Fruit fly (Drosophila melanogaster) whole organism, embryonic: Measurements from ENCODE around the gene Dh31.

Source experiments
- CG10366 ChIP-seq: fragments of 200-800 bp; sonication (Bioruptor generic); IDR thresholded peaks from 2 replicates; pipeline ENCODE4 v1.3.6; 2022; ENCODE audit warnings: missing biosample characterization, missing genetic modification characterization
- CG10543 ChIP-seq: fragments of 200-800 bp; sonication (Bioruptor generic); optimal IDR thresholded peaks from 3 replicates; lab custom pipeline; 2017; ENCODE audit warnings: missing biosample characterization, mild to moderate bottlenecking, missing genetic modification characterization, moderate library complexity
- CG10565 ChIP-seq: fragments of 200-800 bp; sonication (Bioruptor generic); optimal IDR thresholded peaks from 3 replicates; lab custom pipeline; 2016; ENCODE audit warnings: missing biosample characterization, mild to moderate bottlenecking, missing genetic modification characterization
- CG12769 ChIP-seq: fragments of 200-800 bp; sonication (Bioruptor generic); optimal IDR thresholded peaks from 2 replicates; lab custom pipeline; 2019; ENCODE audit warnings: missing biosample characterization, mild to moderate bottlenecking, missing genetic modification characterization, moderate library complexity
- CG12942 ChIP-seq: fragments of 200-800 bp; sonication (Bioruptor generic); optimal IDR thresholded peaks from 3 replicates; lab custom pipeline; 2016; ENCODE audit warnings: missing biosample characterization, missing genetic modification characterization
- CG13287 ChIP-seq: fragments of 200-800 bp; sonication (Bioruptor generic); IDR thresholded peaks from 2 replicates; pipeline ENCODE4 v1.3.6; 2022; ENCODE audit warnings: missing biosample characterization, missing genetic modification characterization; ENCODE audit not compliant: partially characterized antibody
- CG13624 ChIP-seq: fragments of 200-800 bp; sonication (Bioruptor generic); optimal IDR thresholded peaks from 2 replicates; lab custom pipeline; 2016; ENCODE audit warnings: missing biosample characterization, missing genetic modification characterization
- CG14667 ChIP-seq: fragments of 200-800 bp; sonication (Bioruptor generic); IDR thresholded peaks from 2 replicates; pipeline ENCODE4 v1.3.6; 2022; ENCODE audit warnings: missing biosample characterization, missing genetic modification characterization
- CG1603 ChIP-seq: fragments of 200-800 bp; sonication (Bioruptor generic); optimal IDR thresholded peaks from 2 replicates; lab custom pipeline; 2019; ENCODE audit warnings: missing biosample characterization, mild to moderate bottlenecking, missing genetic modification characterization, moderate library complexity
- CG17359 ChIP-seq: fragments of 200-800 bp; sonication (Bioruptor generic); optimal IDR thresholded peaks from 3 replicates; lab custom pipeline; 2018; ENCODE audit warnings: missing biosample characterization, mild to moderate bottlenecking, missing genetic modification characterization, moderate library complexity
- CG18764 ChIP-seq: fragments of 200-800 bp; sonication (Bioruptor generic); optimal IDR thresholded peaks from 3 replicates; lab custom pipeline; 2016; ENCODE audit warnings: missing biosample characterization, missing genetic modification characterization
- CG3995 ChIP-seq: fragments of 200-800 bp; sonication (Bioruptor generic); optimal IDR thresholded peaks from 3 replicates; lab custom pipeline; 2016; ENCODE audit warnings: missing biosample characterization, missing genetic modification characterization
- CG4424 ChIP-seq: fragments of 200-800 bp; sonication (Bioruptor generic); optimal IDR thresholded peaks from 3 replicates; lab custom pipeline; 2016; ENCODE audit warnings: missing biosample characterization, missing genetic modification characterization
- CG4617 ChIP-seq: fragments of 200-800 bp; sonication (Bioruptor generic); optimal IDR thresholded peaks from 3 replicates; lab custom pipeline; 2016; ENCODE audit warnings: missing biosample characterization, missing genetic modification characterization, borderline replicate concordance
- CG4730 ChIP-seq: fragments of 200-800 bp; sonication (Bioruptor generic); IDR thresholded peaks from 2 replicates; pipeline ENCODE4 v1.3.6; 2022; ENCODE audit warnings: missing biosample characterization, missing genetic modification characterization
- CG5180 ChIP-seq: fragments of 200-800 bp; sonication (Bioruptor generic); optimal IDR thresholded peaks from 3 replicates; lab custom pipeline; 2017; ENCODE audit warnings: missing biosample characterization, missing genetic modification characterization, mild to moderate bottlenecking, moderate library complexity, missing genetic modification reagents
- CG6272 ChIP-seq: fragments of 200-800 bp; sonication (Bioruptor generic); IDR thresholded peaks from 2 replicates; pipeline ENCODE4 v1.3.6; 2022; ENCODE audit warnings: missing biosample characterization, missing genetic modification characterization
- CG7271 ChIP-seq: fragments of 200-800 bp; sonication (Bioruptor generic); optimal IDR thresholded peaks from 2 replicates; lab custom pipeline; 2018; ENCODE audit warnings: missing biosample characterization, mild to moderate bottlenecking, missing genetic modification characterization, moderate library complexity
- CG7839 ChIP-seq: fragments of 200-800 bp; sonication (Bioruptor generic); optimal IDR thresholded peaks from 3 replicates; lab custom pipeline; 2018; ENCODE audit warnings: missing biosample characterization, mild to moderate bottlenecking, missing genetic modification characterization, moderate library complexity
- CG7987 ChIP-seq: fragments of 200-800 bp; sonication (Bioruptor generic); optimal IDR thresholded peaks from 2 replicates; lab custom pipeline; 2018; ENCODE audit warnings: missing biosample characterization, mild to moderate bottlenecking, missing genetic modification characterization, moderate library complexity
- CG9215 ChIP-seq: fragments of 200-800 bp; sonication (Bioruptor generic); IDR thresholded peaks from 2 replicates; pipeline ENCODE4 v1.3.6; 2022; ENCODE audit warnings: missing biosample characterization, missing genetic modification characterization
- CkIIα-i1 ChIP-seq: fragments of 200-800 bp; sonication (Bioruptor generic); IDR thresholded peaks from 2 replicates; pipeline ENCODE4 v1.3.6; 2022; ENCODE audit warnings: missing biosample characterization, missing genetic modification characterization
- CrebB ChIP-seq: fragments of 200-800 bp; sonication (Bioruptor generic); optimal IDR thresholded peaks from 3 replicates; lab custom pipeline; 2018; ENCODE audit warnings: missing biosample characterization, mild to moderate bottlenecking, missing genetic modification characterization
- Dfd ChIP-seq, 2 experiments: fragments of >200 bp; optimal IDR thresholded peaks; 2 replicates each; lab custom pipeline; 2017; ENCODE audit warnings: missing biosample characterization in 2 of 2, missing genetic modification characterization in 2 of 2
- HLH3B ChIP-seq: fragments of 200-800 bp; sonication (Bioruptor generic); IDR thresholded peaks from 2 replicates; pipeline ENCODE4 v1.3.6; 2022; ENCODE audit warnings: missing biosample characterization, missing genetic modification characterization
- HLH54F ChIP-seq: fragments of 200-800 bp; sonication (Bioruptor generic); optimal IDR thresholded peaks from 3 replicates; lab custom pipeline; 2016; ENCODE audit warnings: missing biosample characterization, missing genetic modification characterization
- Hr3 ChIP-seq: fragments of 200-800 bp; sonication (Bioruptor generic); optimal IDR thresholded peaks from 3 replicates; lab custom pipeline; 2016; ENCODE audit warnings: missing biosample characterization, missing genetic modification characterization
- Hr39 ChIP-seq: fragments of >200 bp; optimal IDR thresholded peaks from 2 replicates; lab custom pipeline; 2017
- Lim3 ChIP-seq: fragments of 200-800 bp; sonication (Bioruptor generic); IDR thresholded peaks from 2 replicates; pipeline ENCODE4 v1.3.6; 2022; ENCODE audit warnings: missing biosample characterization, missing genetic modification characterization
- Mrtf ChIP-seq: fragments of 200-800 bp; sonication (Bioruptor generic); IDR thresholded peaks from 3 replicates; pipeline ENCODE4 v1.3.6; 2022; ENCODE audit warnings: missing biosample characterization, missing genetic modification characterization
- NFAT ChIP-seq: fragments of 200-800 bp; sonication (Bioruptor generic); IDR thresholded peaks from 2 replicates; pipeline ENCODE4 v1.3.6; 2022; ENCODE audit warnings: missing biosample characterization, missing genetic modification characterization
- Side ChIP-seq: fragments of 200-800 bp; sonication (Bioruptor generic); optimal IDR thresholded peaks from 2 replicates; lab custom pipeline; 2016; ENCODE audit warnings: missing biosample characterization, missing genetic modification characterization
- ac ChIP-seq: fragments of 200-800 bp; sonication (Bioruptor generic); optimal IDR thresholded peaks from 3 replicates; lab custom pipeline; 2017; ENCODE audit warnings: missing biosample characterization, mild to moderate bottlenecking, missing genetic modification characterization
- aop ChIP-seq: fragments of 200-800 bp; sonication (Bioruptor generic); IDR thresholded peaks from 2 replicates; pipeline ENCODE4 v1.3.6; 2022; ENCODE audit warnings: missing biosample characterization, missing genetic modification characterization
- bowl ChIP-seq: fragments of 200-800 bp; sonication (Bioruptor generic); IDR thresholded peaks from 2 replicates; pipeline ENCODE4 v1.3.6; 2022; ENCODE audit warnings: missing biosample characterization, missing genetic modification characterization
- bsh ChIP-seq, 2 experiments: fragments of 200-800 bp; sonication (Bioruptor generic); optimal IDR thresholded peaks; 2 replicates each; lab custom pipeline; 2017 to 2018; ENCODE audit warnings: mild to moderate bottlenecking in 2 of 2, missing biosample characterization in 2 of 2, missing genetic modification characterization in 2 of 2, moderate library complexity in 1 of 2
- crp ChIP-seq, 2 experiments: fragments of 200-800 bp; sonication (Bioruptor generic); optimal IDR thresholded peaks; 2 replicates in 1 of 2; 3 replicates in 1 of 2; lab custom pipeline; 2017; ENCODE audit warnings: missing biosample characterization in 2 of 2, missing genetic modification characterization in 2 of 2, mild to moderate bottlenecking in 1 of 2, moderate library complexity in 1 of 2
- dati ChIP-seq: fragments of 200-800 bp; sonication (Bioruptor generic); IDR thresholded peaks from 2 replicates; pipeline ENCODE4 v1.3.6; 2022; ENCODE audit warnings: missing biosample characterization, missing genetic modification characterization
- emc ChIP-seq: fragments of 200-800 bp; sonication (Bioruptor generic); optimal IDR thresholded peaks from 2 replicates; lab custom pipeline; 2016; ENCODE audit warnings: missing biosample characterization, missing genetic modification characterization
- en ChIP-seq: fragments of 200-800 bp; sonication (Bioruptor generic); optimal IDR thresholded peaks from 2 replicates; lab custom pipeline; 2016; ENCODE audit warnings: missing biosample characterization, missing genetic modification characterization
- ewg ChIP-seq: fragments of 200-800 bp; sonication (Bioruptor generic); optimal IDR thresholded peaks from 3 replicates; lab custom pipeline; 2017; ENCODE audit warnings: mild to moderate bottlenecking, missing biosample characterization, missing genetic modification reagents, missing genetic modification characterization
- grn ChIP-seq: fragments of 200-800 bp; sonication (Bioruptor generic); optimal IDR thresholded peaks from 3 replicates; lab custom pipeline; 2017; ENCODE audit warnings: missing biosample characterization, missing genetic modification characterization
- hbn ChIP-seq: fragments of 200-800 bp; sonication (Bioruptor generic); IDR thresholded peaks from 2 replicates; pipeline ENCODE4 v1.3.6; 2022; ENCODE audit warnings: missing biosample characterization, missing genetic modification characterization; ENCODE audit not compliant: partially characterized antibody
- hkb ChIP-seq, 2 experiments: fragments of 200-800 bp in 1 of 2; fragments of >200 bp in 1 of 2; sonication (Bioruptor generic) in 1 of 2; IDR thresholded peaks in 1 of 2; optimal IDR thresholded peaks in 1 of 2; 2 replicates each; pipeline versions ENCODE4 v1.3.6 to Lab custom; 2017 to 2022; ENCODE audit warnings: missing biosample characterization in 1 of 2, missing genetic modification characterization in 1 of 2
- jumu ChIP-seq: fragments of 200-800 bp; sonication (Bioruptor generic); optimal IDR thresholded peaks from 3 replicates; lab custom pipeline; 2016; ENCODE audit warnings: missing biosample characterization, missing genetic modification characterization
- lbe ChIP-seq: fragments of 200-800 bp; sonication (Bioruptor generic); optimal IDR thresholded peaks from 2 replicates; lab custom pipeline; 2016; ENCODE audit warnings: missing biosample characterization, mild to moderate bottlenecking, missing genetic modification characterization
- mirr ChIP-seq: fragments of 200-800 bp; sonication (Bioruptor generic); optimal IDR thresholded peaks from 3 replicates; lab custom pipeline; 2018; ENCODE audit warnings: missing biosample characterization, mild to moderate bottlenecking, missing genetic modification characterization
- sisA ChIP-seq: fragments of 200-800 bp; sonication (Bioruptor generic); IDR thresholded peaks from 2 replicates; pipeline ENCODE4 v1.3.6; 2022; ENCODE audit warnings: missing biosample characterization, missing genetic modification characterization
- tup ChIP-seq: fragments of 200-800 bp; sonication (Bioruptor generic); optimal IDR thresholded peaks from 2 replicates; lab custom pipeline; 2016; ENCODE audit warnings: missing biosample characterization, mild to moderate bottlenecking, missing genetic modification characterization, moderate library complexity
- vvl ChIP-seq: fragments of 200-800 bp; sonication (Bioruptor generic); IDR thresholded peaks from 2 replicates; pipeline ENCODE4 v1.3.6; 2022; ENCODE audit warnings: missing biosample characterization, missing genetic modification characterization
- zfh2 ChIP-seq: fragments of 200-800 bp; sonication (Bioruptor generic); optimal IDR thresholded peaks from 2 replicates; lab custom pipeline; 2016; ENCODE audit warnings: missing biosample characterization, missing genetic modification characterization

Gene Dh31

DNA sequence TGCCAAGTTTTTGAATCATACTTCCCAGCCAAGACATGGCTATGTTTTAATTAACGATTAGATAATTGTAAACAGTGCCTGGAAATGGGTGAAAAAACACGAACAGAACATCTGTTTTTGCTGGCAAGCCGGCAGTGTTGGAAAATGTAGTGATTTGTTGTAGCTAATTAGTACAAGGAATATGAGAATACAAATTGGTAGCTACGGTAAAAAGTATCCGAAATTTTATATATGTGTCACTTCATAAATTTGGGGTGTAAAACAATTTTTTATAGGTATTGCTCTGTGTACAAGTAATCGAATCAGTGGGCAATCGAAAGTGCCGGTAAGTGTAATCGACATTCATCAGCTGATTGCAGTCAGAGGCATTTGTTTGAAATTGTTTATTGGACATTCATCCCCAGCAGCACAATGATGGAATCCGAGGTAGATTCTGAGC is 10.6 kb upstream of the Dh31 start, which contains the start of the genes mRpL51 and Uba4 (continued):
- TF ChIP-seq vvl (GFP tag; lab: Robert Waterston, UW) (no peak; the same call in 1 of the 2 replicates), tup (GFP tag; lab: Kevin White, UChicago) (no peak), CG18764 (GFP tag; lab: Kevin White, UChicago) (peak; percentile 32), hkb (optimal IDR thresholded peaks at IDR 0.05; lab: Kevin White, UChicago) (no peak), hkb (GFP tag; IDR thresholded peaks at IDR 0.05; lab: Robert Waterston, UW) (no peak), Side (GFP tag; lab: Kevin White, UChicago) (peak; percentile 34), ac (no peak), CrebB (tag; lab: Kevin White, UChicago) (no peak), CG13624 (GFP tag; lab: Kevin White, UChicago) (peak; percentile 16), jumu (GFP tag; lab: Kevin White, UChicago) (peak; percentile 18), NFAT (GFP tag; lab: Robert Waterston, UW) (no peak), grn (no peak), CG1603 (tag; lab: Kevin White, UChicago) (peak; percentile 74), CG7987 (GFP tag; lab: Kevin White, UChicago) (no peak), HLH3B (GFP tag; lab: Robert Waterston, UW) (no peak), lbe (GFP tag; lab: Kevin White, UChicago) (peak; percentile 72), CG7271 (no peak), crp (GFP tag; optimal IDR thresholded peaks at IDR 0.05; lab: Kevin White, UChicago) (peak; percentile 90 to 97), sisA (GFP tag; lab: Robert Waterston, UW) (no peak), CG12942 (GFP tag; lab: Kevin White, UChicago) (no peak), Hr3 (GFP tag; lab: Kevin White, UChicago) (peak; percentile 1), CG3995 (GFP tag; lab: Kevin White, UChicago) (peak; percentile 79), bsh (GFP tag; optimal IDR thresholded peaks at IDR 0.05; lab: Kevin White, UChicago) (peak in 1 of 2 experiments; percentile 16), CG9215 (GFP tag; lab: Robert Waterston, UW) (no peak), HLH54F (peak; percentile 51), Mrtf (GFP tag; lab: Robert Waterston, UW) (no peak), CG4730 (no peak), CkIIα-i1 (GFP tag; lab: Robert Waterston, UW) (no peak), CG12769 (tag; lab: Kevin White, UChicago) (no peak), CG4617 (GFP tag; lab: Kevin White, UChicago) (peak; percentile 28), emc (GFP tag; lab: Kevin White, UChicago) (no peak), zfh2 (GFP tag; lab: Kevin White, UChicago) (peak; percentile 56), Lim3 (GFP tag; lab: Robert Waterston, UW) (no peak), Dfd (GFP tag; optimal IDR thresholded peaks at IDR 0.05; lab: Kevin White, UChicago) (no peak), CG17359 (tag; lab: Kevin White, UChicago) (no peak), CG7839 (peak; percentile 3), CG10543 (GFP tag; lab: Kevin White, UChicago) (no peak), CG4424 (GFP tag; lab: Kevin White, UChicago) (peak; percentile 42), bowl (GFP tag; lab: Robert Waterston, UW) (no peak), mirr (peak; percentile 56), dati (GFP tag; lab: Robert Waterston, UW) (no peak), CG5180 (GFP tag; lab: Kevin White, UChicago) (no peak), en (GFP tag; lab: Kevin White, UChicago) (no peak), CG14667 (GFP tag; lab: Robert Waterston, UW) (no peak), ewg (GFP tag; lab: Kevin White, UChicago) (no peak), CG10565 (GFP tag; lab: Kevin White, UChicago) (no peak), Hr39 (no peak), CG6272 (no peak), hbn (GFP tag; lab: Robert Waterston, UW) (peak; percentile 40; the same call in 1 of the 2 replicates), aop (no peak), CG10366 (GFP tag; lab: Robert Waterston, UW) (no peak), CG13287 (GFP tag; lab: Robert Waterston, UW) (peak; percentile 79)
